Worm (Caenorhabditis elegans) whole organism, L1 larva: ENCODE measurements around the gene cutl-1.

Experiments
- C16A3.4 ChIP-seq: fragments of 150-350 bp; optimal IDR thresholded peaks from 2 replicates; lab custom pipeline; 2014; ENCODE audit warnings: missing biosample characterization, missing genetic modification characterization
- aha-1 ChIP-seq: fragments of 150-350 bp; optimal IDR thresholded peaks from 2 replicates; lab custom pipeline; 2014; ENCODE audit warnings: missing biosample characterization, missing genetic modification characterization
- aly-2 ChIP-seq: fragments of 150-350 bp; optimal IDR thresholded peaks from 2 replicates; lab custom pipeline; 2014; ENCODE audit warnings: missing biosample characterization, missing genetic modification characterization
- blmp-1 ChIP-seq: fragments of 150-350 bp; optimal IDR thresholded peaks from 2 replicates; lab custom pipeline; 2014; ENCODE audit warnings: missing biosample characterization, missing genetic modification characterization
- ceh-82 ChIP-seq, 3 experiments: fragments of 150-350 bp in 1 of 3; sonication (generic microtip) in 2 of 3; optimal IDR thresholded peaks; 2 replicates each; lab custom pipeline; 2014 to 2017; ENCODE audit warnings: missing biosample characterization in 3 of 3, missing genetic modification characterization in 3 of 3
- dpl-1 ChIP-seq, 3 experiments: fragments of 150-350 bp in 2 of 3; sonication (generic microtip) in 1 of 3; optimal IDR thresholded peaks; 2 replicates each; lab custom pipeline; 2014 to 2017; ENCODE audit warnings: missing biosample characterization in 3 of 3, missing genetic modification characterization in 3 of 3, missing genetic modification reagents in 3 of 3
- dsc-1 ChIP-seq: sonication (generic microtip); optimal IDR thresholded peaks from 2 replicates; lab custom pipeline; 2016; ENCODE audit warnings: mild to moderate bottlenecking, missing genetic modification characterization, missing compliant biosample characterization
- efl-1 ChIP-seq, 4 experiments: fragments of 150-350 bp; optimal IDR thresholded peaks in 3 of 4; peaks in 1 of 4; 1 replicate in 1 of 4; 2 replicates in 3 of 4; lab custom pipeline; 2014; ENCODE audit warnings: missing biosample characterization in 2 of 4, missing genetic modification characterization in 2 of 4, missing genetic modification reagents in 2 of 4
- elt-2 ChIP-seq: sonication (generic microtip); optimal IDR thresholded peaks from 2 replicates; lab custom pipeline; 2016; ENCODE audit warnings: missing genetic modification characterization, mild to moderate bottlenecking, inconsistent platforms, missing compliant biosample characterization, missing genetic modification reagents
- elt-3 ChIP-seq, 6 experiments: fragments of 150-350 bp in 1 of 6; sonication (generic microtip); optimal IDR thresholded peaks; 2 replicates each; lab custom pipeline; 2017 to 2018; ENCODE audit warnings: missing biosample characterization in 6 of 6, missing genetic modification characterization in 6 of 6, inconsistent platforms in 1 of 6
- grh-1 ChIP-seq: fragments of 200-800 bp; sonication (Bioruptor generic); IDR thresholded peaks from 2 replicates; pipeline ENCODE4 v1.3.6; 2022; ENCODE audit warnings: missing genetic modification reagents, missing genetic modification characterization, missing compliant biosample characterization
- jun-1 ChIP-seq: fragments of 150-350 bp; optimal IDR thresholded peaks from 2 replicates; lab custom pipeline; 2014; ENCODE audit warnings: missing biosample characterization, missing genetic modification reagents, missing genetic modification characterization
- lin-13 ChIP-seq: fragments of 150-350 bp; optimal IDR thresholded peaks from 2 replicates; lab custom pipeline; 2014; ENCODE audit warnings: missing biosample characterization, missing genetic modification reagents, missing genetic modification characterization
- lin-14 ChIP-seq: fragments of 200-800 bp; sonication (Bioruptor generic); optimal IDR thresholded peaks from 2 replicates; lab custom pipeline; 2018; ENCODE audit warnings: mild to moderate bottlenecking, missing genetic modification characterization, moderate library complexity, missing compliant biosample characterization
- lin-15B ChIP-seq: fragments of 150-350 bp; sonication (generic microtip); optimal IDR thresholded peaks from 3 replicates; lab custom pipeline; 2014; ENCODE audit warnings: missing biosample characterization, missing genetic modification characterization
- lin-35 ChIP-seq, 2 experiments: fragments of 150-350 bp; optimal IDR thresholded peaks; 2 replicates each; lab custom pipeline; 2014; ENCODE audit warnings: missing biosample characterization in 2 of 2, missing genetic modification characterization in 2 of 2, missing genetic modification reagents in 2 of 2
- lir-3 ChIP-seq: sonication (generic microtip); optimal IDR thresholded peaks from 2 replicates; lab custom pipeline; 2016; ENCODE audit warnings: mild to moderate bottlenecking, missing genetic modification characterization, moderate library complexity, missing compliant biosample characterization; ENCODE audit not compliant: poor library complexity
- lsy-2 ChIP-seq, 2 experiments: fragments of 150-350 bp; optimal IDR thresholded peaks; 2 replicates each; lab custom pipeline; 2014; ENCODE audit warnings: missing biosample characterization in 2 of 2, missing genetic modification characterization in 2 of 2
- mep-1 ChIP-seq: fragments of 150-350 bp; optimal IDR thresholded peaks from 2 replicates; lab custom pipeline; 2014; ENCODE audit warnings: missing biosample characterization, missing genetic modification characterization
- nhr-20 ChIP-seq: sonication (generic microtip); optimal IDR thresholded peaks from 2 replicates; lab custom pipeline; 2016; ENCODE audit warnings: mild to moderate bottlenecking, missing genetic modification characterization, missing compliant biosample characterization
- nhr-237 ChIP-seq: fragments of 150-350 bp; optimal IDR thresholded peaks from 2 replicates; lab custom pipeline; 2014; ENCODE audit warnings: missing biosample characterization, missing genetic modification characterization
- nhr-28 ChIP-seq: fragments of 150-350 bp; optimal IDR thresholded peaks from 2 replicates; lab custom pipeline; 2014; ENCODE audit warnings: missing biosample characterization, missing genetic modification characterization
- nhr-47 ChIP-seq: sonication (generic microtip); optimal IDR thresholded peaks from 2 replicates; lab custom pipeline; 2016; ENCODE audit warnings: mild to moderate bottlenecking, missing genetic modification characterization, moderate library complexity, missing compliant biosample characterization
- nhr-71 ChIP-seq: sonication (generic microtip); optimal IDR thresholded peaks from 2 replicates; lab custom pipeline; 2016; ENCODE audit warnings: mild to moderate bottlenecking, missing genetic modification characterization, moderate library complexity, missing compliant biosample characterization
- nhr-85 ChIP-seq: sonication (generic microtip); peaks from one replicate; lab custom pipeline; 2016; ENCODE audit warnings: missing genetic modification characterization, inconsistent platforms, missing compliant biosample characterization
- nhr-90 ChIP-seq: sonication (generic microtip); optimal IDR thresholded peaks from 2 replicates; lab custom pipeline; 2016; ENCODE audit warnings: mild to moderate bottlenecking, missing genetic modification characterization, missing compliant biosample characterization; ENCODE audit not compliant: poor library complexity
- pax-3 ChIP-seq: fragments of 200-800 bp; sonication (Bioruptor generic); optimal IDR thresholded peaks from 2 replicates; lab custom pipeline; 2018; ENCODE audit warnings: mild to moderate bottlenecking, missing genetic modification characterization, moderate library complexity, missing compliant biosample characterization
- pqm-1 ChIP-seq: sonication (generic microtip); optimal IDR thresholded peaks from 3 replicates; lab custom pipeline; 2017; ENCODE audit warnings: missing biosample characterization, missing genetic modification characterization
- rnt-1 ChIP-seq: sonication (generic microtip); optimal IDR thresholded peaks from 2 replicates; lab custom pipeline; 2016; ENCODE audit warnings: mild to moderate bottlenecking, missing genetic modification characterization, moderate library complexity, missing compliant biosample characterization
- skn-1 ChIP-seq: fragments of 150-350 bp; optimal IDR thresholded peaks from 2 replicates; lab custom pipeline; 2014; ENCODE audit warnings: missing biosample characterization, missing genetic modification characterization
- snu-23 ChIP-seq: sonication (generic microtip); optimal IDR thresholded peaks from 2 replicates; lab custom pipeline; 2016; ENCODE audit warnings: missing genetic modification characterization, missing compliant biosample characterization
- sptf-1 ChIP-seq: fragments of 150-350 bp; optimal IDR thresholded peaks from 2 replicates; lab custom pipeline; 2014; ENCODE audit warnings: missing biosample characterization, missing genetic modification characterization
- unc-86 ChIP-seq: sonication (generic microtip); optimal IDR thresholded peaks from 2 replicates; lab custom pipeline; 2016; ENCODE audit warnings: missing genetic modification characterization, missing compliant biosample characterization
- xbp-1 ChIP-seq: sonication (generic microtip); optimal IDR thresholded peaks from 2 replicates; lab custom pipeline; 2016; ENCODE audit warnings: missing genetic modification characterization, missing compliant biosample characterization
- ztf-11 ChIP-seq, 2 experiments: sonication (generic microtip); optimal IDR thresholded peaks; 2 replicates each; lab custom pipeline; 2016 to 2017; ENCODE audit warnings: missing genetic modification characterization in 2 of 2, missing biosample characterization in 1 of 2, missing compliant biosample characterization in 1 of 2
- ztf-4 ChIP-seq: fragments of 150-350 bp; optimal IDR thresholded peaks from 2 replicates; lab custom pipeline; 2014; ENCODE audit warnings: missing biosample characterization, missing genetic modification characterization

Gene cutl-1

ce11 chrV:13374532-13374931 lies 31.4 kb downstream of the cutl-1 start:
- peak; percentile 31 to 61 for TF ChIP-seq lsy-2 (tag; optimal IDR thresholded peaks at IDR 0.05; lab: Kevin White, UChicago)
- TF ChIP-seq pax-3 (tag; lab: Kevin White, UChicago): no peak
- peak; percentile 84 for TF ChIP-seq lin-14
- TF ChIP-seq ztf-4 (tag; lab: Kevin White, UChicago): peak; percentile 42
- no peak for TF ChIP-seq elt-2 (tag; lab: Kevin White, UChicago)
- no peak for TF ChIP-seq skn-1 (tag; lab: Kevin White, UChicago)
- peak; percentile 31 for TF ChIP-seq snu-23 (GFP tag; lab: Kevin White, UChicago)
- TF ChIP-seq nhr-90: peak; percentile 45
- TF ChIP-seq nhr-20 (tag; lab: Kevin White, UChicago): peak; percentile 46
- TF ChIP-seq dsc-1 (tag; lab: Kevin White, UChicago): no peak
- TF ChIP-seq nhr-85 (tag; lab: Kevin White, UChicago): peak; percentile 97
- TF ChIP-seq nhr-47 (tag; lab: Kevin White, UChicago): peak; percentile 18
- TF ChIP-seq rnt-1 (tag; lab: Kevin White, UChicago): peak; percentile 48
- TF ChIP-seq lin-13: peak; percentile 14
- TF ChIP-seq grh-1: peak; percentile 94
- peak; percentile 82 for TF ChIP-seq blmp-1 (tag; lab: Kevin White, UChicago)
- TF ChIP-seq nhr-71 (tag; lab: Kevin White, UChicago): peak; percentile 56
- no peak for TF ChIP-seq lin-15B (tag; lab: Kevin White, UChicago)
- peak; percentile 17 to 24 for TF ChIP-seq lin-35 (GFP tag; optimal IDR thresholded peaks at IDR 0.05; lab: Kevin White, UChicago)
- no peak for TF ChIP-seq ztf-11 (tag; optimal IDR thresholded peaks at IDR 0.05; lab: Kevin White, UChicago)
- TF ChIP-seq ceh-82 (tag; optimal IDR thresholded peaks at IDR 0.05; lab: Kevin White, UChicago): peak in 2 of 3 experiments; percentile 13 to 26
- peak; percentile 23 for TF ChIP-seq C16A3.4 (tag; lab: Kevin White, UChicago)
- no peak for TF ChIP-seq nhr-237 (tag; lab: Kevin White, UChicago)
- peak in 1 of 3 experiments; percentile 34 for TF ChIP-seq dpl-1 (GFP tag; optimal IDR thresholded peaks at IDR 0.05; lab: Kevin White, UChicago)
- peak; percentile 19 to 32 for TF ChIP-seq efl-1 (optimal IDR thresholded peaks at IDR 0.05; lab: Kevin White, UChicago)
- TF ChIP-seq efl-1 (GFP tag; optimal IDR thresholded peaks at IDR 0.05 in 1 of 2; lab: Kevin White, UChicago): peak in 1 of 2 experiments; percentile 50
- TF ChIP-seq mep-1: peak; percentile 61
- TF ChIP-seq, all 84 proteins: peak for 19

- peak; percentile 94 for TF ChIP-seq elt-2 (tag; lab: Kevin White, UChicago)
- TF ChIP-seq dpl-1 (GFP tag; optimal IDR thresholded peaks at IDR 0.05; lab: Kevin White, UChicago): peak in 1 of 3 experiments; percentile 6
- TF ChIP-seq skn-1 (tag; lab: Kevin White, UChicago): no peak
- TF ChIP-seq ztf-11 (tag; optimal IDR thresholded peaks at IDR 0.05; lab: Kevin White, UChicago): no peak
- TF ChIP-seq rnt-1 (tag; lab: Kevin White, UChicago): no peak
- TF ChIP-seq lin-14: peak; percentile 54
- no peak for TF ChIP-seq nhr-28 (tag; lab: Kevin White, UChicago)
- peak; percentile 32 for TF ChIP-seq jun-1 (tag; lab: Kevin White, UChicago)
- TF ChIP-seq lir-3 (tag; lab: Kevin White, UChicago): no peak
- no peak for TF ChIP-seq aha-1 (tag; lab: Kevin White, UChicago)
- TF ChIP-seq nhr-71 (tag; lab: Kevin White, UChicago): peak; percentile 54
- TF ChIP-seq nhr-90: peak; percentile 52
- peak; percentile 50 for TF ChIP-seq nhr-20 (tag; lab: Kevin White, UChicago)
- TF ChIP-seq sptf-1 (tag; lab: Kevin White, UChicago): no peak
- peak; percentile 55 for TF ChIP-seq pqm-1 (tag; lab: Kevin White, UChicago)
- TF ChIP-seq lin-35 (GFP tag; optimal IDR thresholded peaks at IDR 0.05; lab: Kevin White, UChicago): peak in 1 of 2 experiments; percentile 47
- peak in 4 of 6 experiments; percentile 18 to 68 (median 58) for TF ChIP-seq elt-3 (tag; optimal IDR thresholded peaks at IDR 0.05; lab: Kevin White, UChicago)
- peak in 1 of 2 experiments; percentile 39 for TF ChIP-seq lsy-2 (tag; optimal IDR thresholded peaks at IDR 0.05; lab: Kevin White, UChicago)
- no peak for TF ChIP-seq xbp-1
- peak; percentile 4 for TF ChIP-seq snu-23 (GFP tag; lab: Kevin White, UChicago)
- no peak for TF ChIP-seq efl-1 (optimal IDR thresholded peaks at IDR 0.05; lab: Kevin White, UChicago)
- peak in 1 of 2 experiments; percentile 83 for TF ChIP-seq efl-1 (GFP tag; optimal IDR thresholded peaks at IDR 0.05 in 1 of 2; lab: Kevin White, UChicago)
- TF ChIP-seq pax-3 (tag; lab: Kevin White, UChicago): peak; percentile 20
- TF ChIP-seq nhr-85 (tag; lab: Kevin White, UChicago): peak; percentile 72
- peak; percentile 97 for TF ChIP-seq blmp-1 (tag; lab: Kevin White, UChicago)
These were observed 32.3 kb downstream of the cutl-1 start for ce11 chrV:13373643-13374042.

- TF ChIP-seq nhr-90 (peak; percentile 8), efl-1 (optimal IDR thresholded peaks at IDR 0.05; lab: Kevin White, UChicago) (no peak), efl-1 (GFP tag; optimal IDR thresholded peaks at IDR 0.05 in 1 of 2; lab: Kevin White, UChicago) (peak in 1 of 2 experiments; percentile 91), unc-86 (tag; lab: Kevin White, UChicago) (no peak), elt-2 (tag; lab: Kevin White, UChicago) (peak; percentile 61), aly-2 (tag; lab: Kevin White, UChicago) (no peak), pax-3 (tag; lab: Kevin White, UChicago) (peak; percentile 32)
- TF ChIP-seq, all 84 proteins: peak for 4
These were observed 33.1 kb downstream of the cutl-1 start for ce11 chrV:13372821-13373220.
